Worm (Caenorhabditis elegans): ENCODE results near the gene nas-31.

Gene nas-31

ce11 chrV:10873190-10873589 lies 48.5 kb downstream of the nas-31 start:
- TF ChIP-seq nhr-77 (tag; optimal IDR thresholded peaks at IDR 0.05) (no peak), nhr-12 (tag; optimal IDR thresholded peaks at IDR 0.05) (no peak), egl-5 (tag; optimal IDR thresholded peaks at IDR 0.05) (no peak), nfya-1 (tag; optimal IDR thresholded peaks at IDR 0.05; ENCODE audit: insufficient read depth) (no peak), R02D3.7 (tag; optimal IDR thresholded peaks at IDR 0.05) (no peak), nhr-43 (tag; optimal IDR thresholded peaks at IDR 0.05; ENCODE audit: poor library complexity, severe bottlenecking) (no peak)

- TF ChIP-seq ama-1 (optimal IDR thresholded peaks at IDR 0.05) = no peak
- no peak for TF ChIP-seq nhr-28 (tag; optimal IDR thresholded peaks at IDR 0.05)
- TF ChIP-seq sea-2 (GFP tag; optimal IDR thresholded peaks at IDR 0.05) = no peak
- TF ChIP-seq tbx-2 (tag; optimal IDR thresholded peaks at IDR 0.05) = peak; percentile 67
- no peak for TF ChIP-seq unc-39 (tag; optimal IDR thresholded peaks at IDR 0.05)
- peak; percentile 45 for TF ChIP-seq lin-15B (tag; optimal IDR thresholded peaks at IDR 0.05)
- no peak for TF ChIP-seq elt-3 (tag; optimal IDR thresholded peaks at IDR 0.05)
- peak; percentile 54 for TF ChIP-seq lsy-12 (tag; optimal IDR thresholded peaks at IDR 0.05)
- no peak for TF ChIP-seq ZK546.5 (tag; optimal IDR thresholded peaks at IDR 0.05)
- TF ChIP-seq lin-39 (tag; optimal IDR thresholded peaks at IDR 0.05) = peak; percentile 65
- peak; percentile 47 for TF ChIP-seq snpc-4 (tag; optimal IDR thresholded peaks at IDR 0.05)
- TF ChIP-seq nfya-1 (tag; optimal IDR thresholded peaks at IDR 0.05; ENCODE audit: insufficient read depth) = peak; percentile 87
- TF ChIP-seq ceh-9 (tag; optimal IDR thresholded peaks at IDR 0.05) = no peak
- TF ChIP-seq ceh-82 (tag; optimal IDR thresholded peaks at IDR 0.05) = peak; percentile 7
- no peak for TF ChIP-seq eor-1 (tag; optimal IDR thresholded peaks at IDR 0.05)
- no peak for TF ChIP-seq nhr-237 (tag; optimal IDR thresholded peaks at IDR 0.05)
- TF ChIP-seq daf-12 (tag; optimal IDR thresholded peaks at IDR 0.05) = no peak
- TF ChIP-seq unc-62 (GFP tag; optimal IDR thresholded peaks at IDR 0.05) = peak; percentile 80
- no peak for TF ChIP-seq nhr-25 (tag; optimal IDR thresholded peaks at IDR 0.05)
- TF ChIP-seq nhr-67 (tag; optimal IDR thresholded peaks at IDR 0.05) = no peak
- TF ChIP-seq nhr-77 (tag; optimal IDR thresholded peaks at IDR 0.05) = no peak
- TF ChIP-seq nhr-23 (tag; optimal IDR thresholded peaks at IDR 0.05) = peak; percentile 33
- no peak for TF ChIP-seq ztf-11 (tag; optimal IDR thresholded peaks at IDR 0.05)
- peak; percentile 49 for TF ChIP-seq elt-1 (tag; optimal IDR thresholded peaks at IDR 0.05)
- peak; percentile 60 for TF ChIP-seq ceh-28 (tag; optimal IDR thresholded peaks at IDR 0.05)
- peak; percentile 46 for TF ChIP-seq pqm-1 (tag; optimal IDR thresholded peaks at IDR 0.05)
- peak; percentile 35 for TF ChIP-seq zag-1 (tag; optimal IDR thresholded peaks at IDR 0.05)
- peak; percentile 83 for TF ChIP-seq mdl-1 (tag; optimal IDR thresholded peaks at IDR 0.05)
- TF ChIP-seq ztf-4 (tag; optimal IDR thresholded peaks at IDR 0.05) = no peak
- TF ChIP-seq pha-4 (tag; optimal IDR thresholded peaks at IDR 0.05) = peak; percentile 92
- TF ChIP-seq egl-27 (tag; optimal IDR thresholded peaks at IDR 0.05) = peak; percentile 66
- peak; percentile 60 for TF ChIP-seq nhr-43 (tag; optimal IDR thresholded peaks at IDR 0.05; ENCODE audit: poor library complexity, severe bottlenecking)
- peak; percentile 71 for TF ChIP-seq jun-1 (tag; optimal IDR thresholded peaks at IDR 0.05)
- peak; percentile 12 for TF ChIP-seq fkh-2 (tag; optimal IDR thresholded peaks at IDR 0.05)
- TF ChIP-seq skn-1 (tag; optimal IDR thresholded peaks at IDR 0.05) = peak; percentile 16
- TF ChIP-seq egl-5 (tag; optimal IDR thresholded peaks at IDR 0.05) = peak; percentile 69
- TF ChIP-seq nhr-11 (tag; optimal IDR thresholded peaks at IDR 0.05) = peak; percentile 56
- TF ChIP-seq ceh-16 (tag; optimal IDR thresholded peaks at IDR 0.05) = no peak
- no peak for TF ChIP-seq nhr-76 (tag; optimal IDR thresholded peaks at IDR 0.05)
- peak; percentile 90 for TF ChIP-seq hmg-11 (tag; optimal IDR thresholded peaks at IDR 0.05)
- peak; percentile 36 for TF ChIP-seq elt-2 (tag; optimal IDR thresholded peaks at IDR 0.05)
- TF ChIP-seq mml-1 (tag; optimal IDR thresholded peaks at IDR 0.05) = peak; percentile 55
- TF ChIP-seq nhr-12 (tag; optimal IDR thresholded peaks at IDR 0.05) = no peak
- no peak for TF ChIP-seq fos-1 (tag; optimal IDR thresholded peaks at IDR 0.05)
- no peak for TF ChIP-seq aly-2 (tag; optimal IDR thresholded peaks at IDR 0.05)
- peak; percentile 92 for TF ChIP-seq fkh-10 (GFP tag; optimal IDR thresholded peaks at IDR 0.05)
- TF ChIP-seq R02D3.7 (tag; optimal IDR thresholded peaks at IDR 0.05) = peak; percentile 39
Measured at ce11 chrV:10871457-10871861, 50.2 kb downstream of the nas-31 start.
